Fruit fly (Drosophila melanogaster) whole organism, embryonic: ENCODE data around the gene a10.

Source experiments
- ATbp ChIP-seq: fragments of 200-800 bp; sonication (Bioruptor generic); optimal IDR thresholded peaks from 2 replicates; lab custom pipeline; 2017; ENCODE audit warnings: missing biosample characterization, mild to moderate bottlenecking, missing genetic modification characterization, missing genetic modification reagents
- Atf-2 ChIP-seq: fragments of 200-800 bp; sonication (Bioruptor generic); optimal IDR thresholded peaks from 2 replicates; lab custom pipeline; 2016; ENCODE audit warnings: missing biosample characterization, missing genetic modification characterization
- B-H2 ChIP-seq: fragments of 200-800 bp; sonication (Bioruptor generic); optimal IDR thresholded peaks from 2 replicates; lab custom pipeline; 2018; ENCODE audit warnings: missing biosample characterization, mild to moderate bottlenecking, missing genetic modification characterization
- Blimp-1 ChIP-seq: fragments of 200-800 bp; sonication (Bioruptor generic); optimal IDR thresholded peaks from 3 replicates; lab custom pipeline; 2018; ENCODE audit warnings: missing biosample characterization, missing genetic modification characterization, mild to moderate bottlenecking, moderate library complexity, missing genetic modification reagents
- CG13123 ChIP-seq: fragments of 200-800 bp; sonication (Bioruptor generic); optimal IDR thresholded peaks from 2 replicates; lab custom pipeline; 2016; ENCODE audit warnings: missing biosample characterization, missing genetic modification characterization
- CG14441 ChIP-seq: fragments of 200-800 bp; sonication (Bioruptor generic); IDR thresholded peaks from 2 replicates; pipeline ENCODE4 v1.3.6; 2022; ENCODE audit warnings: missing biosample characterization, missing genetic modification characterization
- CG15514 ChIP-seq: fragments of 200-800 bp; sonication (Bioruptor generic); optimal IDR thresholded peaks from 3 replicates; lab custom pipeline; 2017; ENCODE audit warnings: missing biosample characterization, missing genetic modification characterization, mild to moderate bottlenecking, moderate library complexity, missing genetic modification reagents
- CG17186 ChIP-seq: fragments of 200-800 bp; sonication (Bioruptor generic); optimal IDR thresholded peaks from 3 replicates; lab custom pipeline; 2017; ENCODE audit warnings: missing biosample characterization, missing genetic modification reagents, missing genetic modification characterization
- CG17359 ChIP-seq: fragments of 200-800 bp; sonication (Bioruptor generic); optimal IDR thresholded peaks from 3 replicates; lab custom pipeline; 2018; ENCODE audit warnings: missing biosample characterization, mild to moderate bottlenecking, missing genetic modification characterization, moderate library complexity
- CG17912 ChIP-seq: fragments of 200-800 bp; sonication (Bioruptor generic); optimal IDR thresholded peaks from 2 replicates; lab custom pipeline; 2018; ENCODE audit warnings: missing biosample characterization, mild to moderate bottlenecking, missing genetic modification characterization
- CG18262 ChIP-seq: fragments of 200-800 bp; optimal IDR thresholded peaks from 3 replicates; lab custom pipeline; 2019; ENCODE audit warnings: missing biosample characterization, mild to moderate bottlenecking, missing genetic modification characterization, moderate library complexity
- CG18619 ChIP-seq: fragments of 200-800 bp; sonication (Bioruptor generic); optimal IDR thresholded peaks from 3 replicates; lab custom pipeline; 2017; ENCODE audit warnings: missing biosample characterization, mild to moderate bottlenecking, missing genetic modification characterization
- CG2116 ChIP-seq: fragments of 200-800 bp; sonication (Bioruptor generic); optimal IDR thresholded peaks from 3 replicates; lab custom pipeline; 2018; ENCODE audit warnings: missing biosample characterization, mild to moderate bottlenecking, missing genetic modification characterization
- CG2712 ChIP-seq: fragments of 200-800 bp; optimal IDR thresholded peaks from 3 replicates; lab custom pipeline; 2019; ENCODE audit warnings: missing biosample characterization, mild to moderate bottlenecking, missing genetic modification characterization, moderate library complexity
- CG4424 ChIP-seq: fragments of 200-800 bp; sonication (Bioruptor generic); optimal IDR thresholded peaks from 3 replicates; lab custom pipeline; 2016; ENCODE audit warnings: missing biosample characterization, missing genetic modification characterization
- CG5953 ChIP-seq: fragments of 200-800 bp; sonication (Bioruptor generic); IDR thresholded peaks from 2 replicates; pipeline ENCODE4 v1.3.6; 2022; ENCODE audit warnings: missing biosample characterization, missing genetic modification characterization
- CG6175 ChIP-seq: fragments of 200-800 bp; sonication (Bioruptor generic); IDR thresholded peaks from 3 replicates; pipeline ENCODE4 v1.3.6; 2022; ENCODE audit warnings: missing biosample characterization, missing genetic modification characterization
- CG7271 ChIP-seq: fragments of 200-800 bp; sonication (Bioruptor generic); optimal IDR thresholded peaks from 2 replicates; lab custom pipeline; 2018; ENCODE audit warnings: missing biosample characterization, mild to moderate bottlenecking, missing genetic modification characterization, moderate library complexity
- CG7839 ChIP-seq: fragments of 200-800 bp; sonication (Bioruptor generic); optimal IDR thresholded peaks from 3 replicates; lab custom pipeline; 2018; ENCODE audit warnings: missing biosample characterization, mild to moderate bottlenecking, missing genetic modification characterization, moderate library complexity
- CTCF ChIP-seq: fragments of 200-800 bp; sonication (Bioruptor generic); optimal IDR thresholded peaks from 2 replicates; lab custom pipeline; 2017; ENCODE audit warnings: missing biosample characterization, mild to moderate bottlenecking, missing genetic modification characterization, moderate library complexity
- HLH54F ChIP-seq: fragments of 200-800 bp; sonication (Bioruptor generic); optimal IDR thresholded peaks from 3 replicates; lab custom pipeline; 2016; ENCODE audit warnings: missing biosample characterization, missing genetic modification characterization
- Hr78 ChIP-seq, 2 experiments: fragments of 200-800 bp in 1 of 2; fragments of >200 bp in 1 of 2; sonication (Bioruptor generic) in 1 of 2; optimal IDR thresholded peaks; 2 replicates each; lab custom pipeline; 2017 to 2019; ENCODE audit warnings: missing biosample characterization in 2 of 2, missing genetic modification characterization in 2 of 2, mild to moderate bottlenecking in 1 of 2, moderate library complexity in 1 of 2
- Lhr ChIP-seq: fragments of 200-800 bp; sonication (Bioruptor generic); optimal IDR thresholded peaks from 3 replicates; lab custom pipeline; 2017; ENCODE audit warnings: mild to moderate bottlenecking, missing biosample characterization, missing genetic modification reagents, missing genetic modification characterization
- Lpt ChIP-seq: fragments of >200 bp; optimal IDR thresholded peaks from 2 replicates; lab custom pipeline; 2018; ENCODE audit warnings: missing biosample characterization, missing genetic modification characterization
- NFAT ChIP-seq: fragments of 200-800 bp; sonication (Bioruptor generic); IDR thresholded peaks from 2 replicates; pipeline ENCODE4 v1.3.6; 2022; ENCODE audit warnings: missing biosample characterization, missing genetic modification characterization
- Nf-YC ChIP-seq: fragments of 200-800 bp; optimal IDR thresholded peaks from 3 replicates; lab custom pipeline; 2019; ENCODE audit warnings: missing biosample characterization, mild to moderate bottlenecking, missing genetic modification characterization, moderate library complexity
- Opbp ChIP-seq: fragments of 200-800 bp; sonication (Bioruptor generic); IDR thresholded peaks from 3 replicates; pipeline ENCODE4 v1.3.6; 2022; ENCODE audit warnings: missing biosample characterization, missing genetic modification characterization; ENCODE audit not compliant: partially characterized antibody
- Optix ChIP-seq: fragments of 200-800 bp; sonication (Bioruptor generic); IDR thresholded peaks from 3 replicates; pipeline ENCODE4 v1.3.6; 2022; ENCODE audit warnings: missing biosample characterization, missing genetic modification characterization
- Sox100B ChIP-seq: fragments of 200-800 bp; sonication (Bioruptor generic); optimal IDR thresholded peaks from 3 replicates; lab custom pipeline; 2018; ENCODE audit warnings: missing biosample characterization, mild to moderate bottlenecking, missing genetic modification characterization
- abd-A ChIP-seq: fragments of 200-800 bp; sonication (Bioruptor generic); optimal IDR thresholded peaks from 3 replicates; lab custom pipeline; 2019; ENCODE audit warnings: missing biosample characterization, mild to moderate bottlenecking, missing genetic modification characterization, moderate library complexity
- cas ChIP-seq: fragments of 200-800 bp; sonication (Bioruptor generic); IDR thresholded peaks from 2 replicates; pipeline ENCODE4 v1.3.6; 2022; ENCODE audit warnings: missing biosample characterization, missing genetic modification characterization
- ci ChIP-seq: fragments of 200-800 bp; sonication (Bioruptor generic); IDR thresholded peaks from 3 replicates; pipeline ENCODE4 v1.3.6; 2022; ENCODE audit warnings: missing biosample characterization, missing genetic modification characterization
- da ChIP-seq: fragments of 200-800 bp; sonication (Bioruptor generic); optimal IDR thresholded peaks from 2 replicates; lab custom pipeline; 2016; ENCODE audit warnings: missing biosample characterization, missing genetic modification characterization
- fd96Cb ChIP-seq: fragments of 200-800 bp; sonication (Bioruptor generic); optimal IDR thresholded peaks from 2 replicates; lab custom pipeline; 2018; ENCODE audit warnings: missing biosample characterization, mild to moderate bottlenecking, missing genetic modification characterization, moderate library complexity
- inv ChIP-seq: fragments of 200-800 bp; sonication (Bioruptor generic); IDR thresholded peaks from 2 replicates; pipeline ENCODE4 v1.3.6; 2022; ENCODE audit warnings: missing biosample characterization, missing genetic modification characterization; ENCODE audit not compliant: partially characterized antibody
- kni ChIP-seq: fragments of 200-800 bp; sonication (Bioruptor generic); optimal IDR thresholded peaks from 3 replicates; lab custom pipeline; 2017; ENCODE audit warnings: mild to moderate bottlenecking, missing biosample characterization, missing genetic modification reagents, missing genetic modification characterization
- lola ChIP-seq, 3 experiments: fragments of >200 bp in 2 of 3; fragments of 200-800 bp in 1 of 3; sonication (Bioruptor generic) in 1 of 3; optimal IDR thresholded peaks; 2 replicates each; lab custom pipeline; 2017 to 2019; ENCODE audit warnings: missing biosample characterization in 3 of 3, missing genetic modification characterization in 3 of 3, mild to moderate bottlenecking in 1 of 3, moderate library complexity in 1 of 3
- org-1 ChIP-seq: fragments of 200-800 bp; sonication (Bioruptor generic); optimal IDR thresholded peaks from 2 replicates; lab custom pipeline; 2017; ENCODE audit warnings: missing biosample characterization, missing genetic modification characterization
- pfk ChIP-seq: fragments of 200-800 bp; sonication (Bioruptor generic); optimal IDR thresholded peaks from 2 replicates; lab custom pipeline; 2018; ENCODE audit warnings: missing biosample characterization, mild to moderate bottlenecking, missing genetic modification characterization, moderate library complexity
- pita ChIP-seq: fragments of 200-800 bp; sonication (Bioruptor generic); optimal IDR thresholded peaks from 2 replicates; lab custom pipeline; 2017; ENCODE audit warnings: missing biosample characterization, mild to moderate bottlenecking, missing genetic modification characterization
- psq ChIP-seq: fragments of 200-800 bp; sonication (Bioruptor generic); optimal IDR thresholded peaks from 2 replicates; lab custom pipeline; 2017; ENCODE audit warnings: missing biosample characterization, missing genetic modification characterization
- pzg ChIP-seq: fragments of 200-800 bp; sonication (Bioruptor generic); optimal IDR thresholded peaks from 3 replicates; lab custom pipeline; 2018; ENCODE audit warnings: missing biosample characterization, mild to moderate bottlenecking, missing genetic modification characterization, moderate library complexity
- sens-2 ChIP-seq: fragments of 200-800 bp; sonication (Bioruptor generic); IDR thresholded peaks from 2 replicates; pipeline ENCODE4 v1.3.6; 2022; ENCODE audit warnings: missing biosample characterization, missing genetic modification characterization
- slbo ChIP-seq: fragments of 200-800 bp; sonication (Bioruptor generic); IDR thresholded peaks from 2 replicates; pipeline ENCODE4 v1.3.6; 2022; ENCODE audit warnings: missing biosample characterization, missing genetic modification characterization
- sqz ChIP-seq: fragments of 200-800 bp; sonication (Bioruptor generic); optimal IDR thresholded peaks from 3 replicates; lab custom pipeline; 2018; ENCODE audit warnings: missing biosample characterization, mild to moderate bottlenecking, missing genetic modification characterization
- stwl ChIP-seq: fragments of 200-800 bp; sonication (Bioruptor generic); optimal IDR thresholded peaks from 3 replicates; lab custom pipeline; 2018; ENCODE audit warnings: missing biosample characterization, mild to moderate bottlenecking, missing genetic modification characterization, moderate library complexity
- tll ChIP-seq, 2 experiments: fragments of 200-800 bp in 1 of 2; fragments of >200 bp in 1 of 2; sonication (Bioruptor generic) in 1 of 2; optimal IDR thresholded peaks; 2 replicates each; lab custom pipeline; 2017 to 2019; ENCODE audit warnings: missing biosample characterization in 2 of 2, missing genetic modification characterization in 2 of 2, mild to moderate bottlenecking in 1 of 2, moderate library complexity in 1 of 2
- toy ChIP-seq: fragments of 200-800 bp; sonication (Bioruptor generic); IDR thresholded peaks from 2 replicates; pipeline ENCODE4 v1.3.6; 2022; ENCODE audit warnings: missing biosample characterization, missing genetic modification characterization
- trem ChIP-seq: fragments of 200-800 bp; optimal IDR thresholded peaks from 3 replicates; lab custom pipeline; 2019; ENCODE audit warnings: missing biosample characterization, mild to moderate bottlenecking, missing genetic modification characterization, moderate library complexity
- tx ChIP-seq: fragments of 200-800 bp; sonication (Bioruptor generic); optimal IDR thresholded peaks from 2 replicates; lab custom pipeline; 2016; ENCODE audit warnings: missing biosample characterization, missing genetic modification characterization
- wek ChIP-seq: fragments of 200-800 bp; sonication (Bioruptor generic); optimal IDR thresholded peaks from 3 replicates; lab custom pipeline; 2018; ENCODE audit warnings: missing biosample characterization, mild to moderate bottlenecking, missing genetic modification characterization, moderate library complexity

The a10 gene

DNA sequence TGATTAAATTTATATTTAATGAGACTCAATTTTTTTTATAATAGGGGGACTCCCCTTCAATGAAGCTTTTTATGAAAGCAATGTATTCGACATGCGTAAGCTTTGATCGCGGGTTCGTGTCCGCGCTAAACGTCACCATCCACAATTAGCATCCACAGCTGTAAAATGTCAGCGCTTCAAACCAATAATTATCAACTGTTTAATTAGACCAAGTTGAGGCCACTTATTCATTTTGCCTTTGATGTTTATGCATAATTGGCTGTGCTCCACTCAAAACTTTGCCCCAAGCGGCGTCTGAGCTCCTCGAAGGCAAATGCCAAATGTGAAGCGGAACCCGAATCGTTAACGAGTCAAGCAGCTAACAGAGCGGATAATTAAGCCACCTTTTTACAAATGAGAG, 38.0 kb downstream of the a10 start (continued):
- TF ChIP-seq cas (GFP tag; lab: Robert Waterston, UW) (no peak), NFAT (GFP tag; lab: Robert Waterston, UW) (no peak), CG7271 (no peak), stwl (tag; lab: Kevin White, UChicago) (peak; percentile 43), Lhr (GFP tag; lab: Kevin White, UChicago) (peak; percentile 17), ci (GFP tag; lab: Robert Waterston, UW) (no peak), tll (GFP tag; optimal IDR thresholded peaks at IDR 0.05; lab: Kevin White, UChicago) (no peak), Opbp (GFP tag; lab: Robert Waterston, UW) (no peak), CG4424 (GFP tag; lab: Kevin White, UChicago) (no peak), tx (GFP tag; lab: Kevin White, UChicago) (no peak), psq (no peak), HLH54F (GFP tag; lab: Kevin White, UChicago) (no peak), fd96Cb (tag; lab: Kevin White, UChicago) (no peak), Atf-2 (GFP tag; lab: Kevin White, UChicago) (no peak), pita (GFP tag; lab: Kevin White, UChicago) (peak; percentile 50), CG17912 (GFP tag; lab: Kevin White, UChicago) (peak; percentile 13), ATbp (GFP tag; lab: Kevin White, UChicago) (no peak), CG18619 (GFP tag; lab: Kevin White, UChicago) (no peak), abd-A (tag; lab: Kevin White, UChicago) (peak; percentile 73), CG5953 (GFP tag; lab: Robert Waterston, UW) (0 out of 2 replicates have a peak, but pooled peaks have one; percentile 41), CG15514 (GFP tag; lab: Kevin White, UChicago) (peak; percentile 6), wek (GFP tag; lab: Kevin White, UChicago) (peak; percentile 94), CG17186 (no peak), slbo (GFP tag; lab: Robert Waterston, UW) (no peak), pfk (GFP tag; lab: Kevin White, UChicago) (no peak), Nf-YC (tag; lab: Kevin White, UChicago) (no peak), CG14441 (GFP tag; lab: Robert Waterston, UW) (no peak), CG18262 (no peak), CG13123 (no peak), B-H2 (peak; percentile 9), Hr78 (GFP tag; optimal IDR thresholded peaks at IDR 0.05; lab: Kevin White, UChicago) (no peak), CG6175 (peak; percentile 73; the same call in 2 of the 3 replicates), CG2116 (GFP tag; lab: Kevin White, UChicago) (no peak), pzg (GFP tag; lab: Kevin White, UChicago) (peak; percentile 8), org-1 (GFP tag; lab: Kevin White, UChicago) (no peak), lola (GFP tag; optimal IDR thresholded peaks at IDR 0.05; lab: Kevin White, UChicago) (no peak), inv (no peak), Blimp-1 (GFP tag; lab: Kevin White, UChicago) (peak; percentile 97), Sox100B (GFP tag; lab: Kevin White, UChicago) (no peak), sqz (no peak), kni (peak; percentile 46), CTCF (GFP tag; lab: Kevin White, UChicago) (peak; percentile 76), da (GFP tag; lab: Kevin White, UChicago) (no peak), Optix (GFP tag; lab: Robert Waterston, UW) (no peak), Lpt (GFP tag; lab: Kevin White, UChicago) (no peak), trem (tag; lab: Kevin White, UChicago) (no peak), sens-2 (no peak), CG2712 (tag; lab: Kevin White, UChicago) (no peak), toy (GFP tag; lab: Robert Waterston, UW) (no peak), CG7839 (tag; lab: Kevin White, UChicago) (no peak), CG17359 (tag; lab: Kevin White, UChicago) (no peak)
